Worm (Caenorhabditis elegans) whole organism, midembryonic: ENCODE data around the gene srh-75.

Experiments
- T22C8.4 ChIP-seq: fragments of 200-800 bp; sonication (Bioruptor generic); IDR thresholded peaks from 2 replicates; pipeline ENCODE4 v1.3.6; 2022; ENCODE audit warnings: missing genetic modification characterization, missing compliant biosample characterization
- flt-1 ChIP-seq: fragments of 200-800 bp; sonication (Bioruptor generic); IDR thresholded peaks from 2 replicates; pipeline ENCODE4 v1.3.6; 2022; ENCODE audit warnings: missing genetic modification characterization, missing compliant biosample characterization
- ztf-29 ChIP-seq: fragments of 200-800 bp; sonication (Bioruptor generic); IDR thresholded peaks from 2 replicates; pipeline ENCODE4 v1.3.6; 2022; ENCODE audit warnings: missing genetic modification reagents, missing genetic modification characterization, missing compliant biosample characterization

DNA sequence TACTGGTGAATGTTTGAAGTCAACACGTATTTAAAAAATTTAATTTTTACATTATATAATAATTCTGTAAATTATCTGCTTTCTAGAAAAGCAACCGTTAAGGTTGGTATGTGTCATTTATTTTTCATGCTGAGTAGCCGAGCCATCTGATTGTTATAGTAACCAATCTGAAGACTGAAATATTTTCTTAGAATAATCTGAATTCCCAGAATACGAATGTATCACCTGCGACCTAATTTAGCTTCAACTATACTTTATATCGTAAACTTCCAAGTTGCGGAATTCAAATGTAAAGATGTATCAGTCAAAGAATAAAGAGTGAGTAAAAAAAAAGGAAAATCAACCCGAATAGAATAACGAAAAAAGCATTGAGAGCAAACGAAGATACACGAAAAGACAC is 23.7 kb downstream of the srh-75 start:
- TF ChIP-seq ztf-29 (GFP tag; lab: Robert Waterston, UW) (no peak), T22C8.4 (GFP tag; lab: Robert Waterston, UW) (no peak), flt-1 (no peak)
